Fruit fly (Drosophila melanogaster) whole organism, adult: ENCODE measurements around the gene agt.

Experiments
- CG11617 ChIP-seq: fragments of 200-800 bp; sonication (Bioruptor generic); optimal IDR thresholded peaks from 2 replicates; lab custom pipeline; 2017; ENCODE audit warnings: mild to moderate bottlenecking, missing biosample characterization, missing genetic modification reagents, missing genetic modification characterization
- CG12768 ChIP-seq: fragments of 200-800 bp; sonication (Bioruptor generic); optimal IDR thresholded peaks from 2 replicates; lab custom pipeline; 2017; ENCODE audit warnings: missing biosample characterization, missing genetic modification characterization, mild to moderate bottlenecking, moderate library complexity, missing genetic modification reagents
- CG14711 ChIP-seq: fragments of 200-800 bp; sonication (Bioruptor generic); optimal IDR thresholded peaks from 2 replicates; lab custom pipeline; 2018; ENCODE audit warnings: missing biosample characterization, mild to moderate bottlenecking, missing genetic modification characterization, moderate library complexity
- CG1620 ChIP-seq: fragments of 200-800 bp; sonication (Bioruptor generic); optimal IDR thresholded peaks from 2 replicates; lab custom pipeline; 2016; ENCODE audit warnings: missing biosample characterization, missing genetic modification characterization
- CG5204 ChIP-seq: fragments of 200-800 bp; sonication (Bioruptor generic); optimal IDR thresholded peaks from 2 replicates; lab custom pipeline; 2016; ENCODE audit warnings: missing biosample characterization, missing genetic modification characterization
- CG7045 ChIP-seq: fragments of 200-800 bp; sonication (Bioruptor generic); optimal IDR thresholded peaks from 2 replicates; lab custom pipeline; 2017; ENCODE audit warnings: missing biosample characterization, mild to moderate bottlenecking, missing genetic modification characterization
- CG7101 ChIP-seq: fragments of 200-800 bp; sonication (Bioruptor generic); optimal IDR thresholded peaks from 2 replicates; lab custom pipeline; 2018; ENCODE audit warnings: missing biosample characterization, mild to moderate bottlenecking, missing genetic modification characterization, moderate library complexity
- Clk ChIP-seq: fragments of 200-800 bp; sonication (Bioruptor generic); optimal IDR thresholded peaks from 2 replicates; lab custom pipeline; 2017; ENCODE audit warnings: missing biosample characterization, missing genetic modification characterization
- Crg-1 ChIP-seq: fragments of 200-800 bp; sonication (Bioruptor generic); optimal IDR thresholded peaks from 2 replicates; lab custom pipeline; 2016; ENCODE audit warnings: missing biosample characterization, missing genetic modification characterization
- Mnt ChIP-seq: fragments of 200-800 bp; sonication (Bioruptor generic); optimal IDR thresholded peaks from 2 replicates; lab custom pipeline; 2016; ENCODE audit warnings: missing biosample characterization, mild to moderate bottlenecking, missing genetic modification characterization
- bab1 ChIP-seq: fragments of 200-800 bp; sonication (Bioruptor generic); optimal IDR thresholded peaks from 3 replicates; lab custom pipeline; 2019; ENCODE audit warnings: missing biosample characterization, mild to moderate bottlenecking, missing genetic modification characterization, moderate library complexity
- cic ChIP-seq: fragments of 200-800 bp; sonication (Bioruptor generic); optimal IDR thresholded peaks from 2 replicates; lab custom pipeline; 2017; ENCODE audit warnings: missing biosample characterization, mild to moderate bottlenecking, missing genetic modification characterization, moderate library complexity
- cnc ChIP-seq, 2 experiments: fragments of >200 bp; optimal IDR thresholded peaks; 2 replicates each; lab custom pipeline; 2017
- kay ChIP-seq: fragments of 200-800 bp; sonication (Bioruptor generic); peaks from one replicate; lab custom pipeline; 2016; ENCODE audit warnings: missing biosample characterization, missing genetic modification characterization, borderline replicate concordance
- ovo ChIP-seq: fragments of 200-800 bp; sonication (Bioruptor generic); optimal IDR thresholded peaks from 2 replicates; lab custom pipeline; 2016; ENCODE audit warnings: missing biosample characterization, missing genetic modification characterization
- pad ChIP-seq: fragments of 200-800 bp; sonication (Bioruptor generic); optimal IDR thresholded peaks from 3 replicates; lab custom pipeline; 2017; ENCODE audit warnings: missing biosample characterization, missing genetic modification characterization, mild to moderate bottlenecking, moderate library complexity, missing genetic modification reagents
- tj ChIP-seq: fragments of 200-800 bp; sonication (Bioruptor generic); optimal IDR thresholded peaks from 3 replicates; lab custom pipeline; 2017; ENCODE audit warnings: missing biosample characterization, mild to moderate bottlenecking, missing genetic modification characterization, moderate library complexity
- toe ChIP-seq: fragments of 200-800 bp; sonication (Bioruptor generic); optimal IDR thresholded peaks from 2 replicates; lab custom pipeline; 2016; ENCODE audit warnings: missing biosample characterization, missing genetic modification characterization

Gene agt

DNA sequence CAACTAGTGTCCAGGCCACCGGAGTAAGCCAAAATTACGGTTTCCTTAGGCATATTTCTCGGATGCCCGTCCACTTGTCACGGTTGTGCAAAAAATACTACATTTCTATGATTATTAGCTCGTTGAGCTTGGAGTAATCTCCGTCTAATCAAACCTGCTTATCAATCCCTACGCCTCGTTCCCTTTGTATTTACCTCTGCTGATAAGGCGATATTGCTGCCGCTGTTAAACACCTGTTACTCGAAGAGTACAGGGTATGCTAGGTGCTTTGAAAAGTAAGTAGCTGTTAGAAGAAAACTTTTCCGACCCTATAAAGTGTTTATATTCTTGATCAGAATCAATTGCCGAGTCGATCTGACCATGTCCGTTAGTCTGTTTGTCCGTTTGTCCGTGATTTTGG lies 15.6 kb downstream of the agt start, which contains the start of gene Ass:
TSS of gene Ass (minus strand) at position 101 of the 400 bp plus-strand sequence.
- TF ChIP-seq bab1 (GFP tag; lab: Kevin White, UChicago) (no peak), cic (GFP tag; lab: Kevin White, UChicago) (peak; percentile 34)

DNA sequence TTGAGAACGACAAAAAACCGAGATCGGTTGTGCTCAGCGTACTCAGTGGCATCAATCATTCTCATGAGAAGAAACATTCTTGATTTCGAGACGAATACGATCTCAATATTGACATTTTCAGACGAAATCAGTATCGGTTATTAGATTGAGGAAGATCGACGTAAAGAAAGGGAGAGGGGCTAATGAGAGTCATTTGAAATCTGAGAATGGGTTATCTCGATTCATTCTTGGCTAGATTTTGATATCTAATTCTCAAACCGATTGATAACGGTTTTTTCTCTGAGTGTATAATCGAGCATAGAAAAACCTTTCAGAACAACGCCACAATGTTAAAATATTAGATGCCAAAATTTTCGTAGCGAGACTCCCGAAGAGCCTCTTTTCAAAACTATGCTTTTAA lies 19.0 kb downstream of the agt start, which contains the start of gene CG31286:
TSS of gene CG31286 (plus strand) at position 301 of the 400 bp plus-strand sequence.
- TF ChIP-seq tj (GFP tag; lab: Kevin White, UChicago), result no peak
- no peak for TF ChIP-seq CG1620 (GFP tag; lab: Kevin White, UChicago)
- TF ChIP-seq bab1 (GFP tag; lab: Kevin White, UChicago), result no peak
- no peak for TF ChIP-seq toe (GFP tag; lab: Kevin White, UChicago)
- no peak for TF ChIP-seq cnc (optimal IDR thresholded peaks at IDR 0.05; lab: Kevin White, UChicago)
- TF ChIP-seq ovo (GFP tag; lab: Kevin White, UChicago), result no peak
- TF ChIP-seq pad, result no peak
- TF ChIP-seq CG7101 (tag; lab: Kevin White, UChicago), result no peak

DNA sequence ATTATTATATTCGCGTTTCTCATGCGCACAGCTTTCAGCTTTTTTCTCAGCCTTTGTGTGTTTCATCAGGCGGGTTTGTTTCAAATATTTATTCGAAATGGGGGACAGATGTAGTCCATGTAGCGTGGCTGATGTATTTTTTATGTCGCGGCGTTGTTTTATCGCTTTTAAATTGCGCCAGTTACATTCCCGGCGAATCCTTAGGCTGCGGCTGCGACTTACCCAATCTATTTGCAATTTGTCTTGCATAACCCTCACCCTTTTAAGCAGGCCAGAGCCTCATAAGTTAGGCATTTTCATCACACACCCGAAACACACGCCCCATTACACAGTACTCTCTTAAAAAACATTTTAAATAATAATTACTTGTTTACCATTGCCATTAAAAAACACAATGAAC lies 30.0 kb downstream of the agt start, which contains the start of gene sunz:
TSS of gene sunz (plus strand) at position 301 of the 400 bp plus-strand sequence.
- TF ChIP-seq tj (GFP tag; lab: Kevin White, UChicago) (no peak), pad (no peak), CG14711 (tag; lab: Kevin White, UChicago) (no peak)

DNA sequence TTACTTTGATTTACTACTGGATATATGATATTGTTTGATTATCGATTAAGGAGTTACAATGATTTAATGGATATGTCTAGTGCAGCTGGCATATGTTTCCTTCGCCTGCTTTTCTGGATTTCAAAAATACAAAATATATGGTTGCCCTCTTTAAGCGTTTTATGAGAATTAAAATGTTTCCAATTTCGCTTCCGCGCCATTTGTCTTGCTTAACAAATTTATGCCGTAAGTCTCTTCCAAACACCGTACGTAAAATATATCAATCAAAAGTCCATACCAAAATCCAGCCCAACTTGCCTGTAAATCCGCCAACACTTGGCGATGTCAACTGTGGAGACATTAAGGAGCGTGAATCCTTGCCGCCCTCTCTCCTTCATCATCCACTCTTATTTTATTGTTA lies 30.7 kb downstream of the agt start, which contains the start of gene CG15177:
TSS of gene CG15177 (minus strand) at position 101 of the 400 bp plus-strand sequence.
- TF ChIP-seq tj (GFP tag; lab: Kevin White, UChicago), result no peak
- no peak for TF ChIP-seq Mnt (GFP tag; lab: Kevin White, UChicago)
- no peak for TF ChIP-seq CG5204
- no peak for TF ChIP-seq cnc (optimal IDR thresholded peaks at IDR 0.05; lab: Kevin White, UChicago)
- TF ChIP-seq bab1 (GFP tag; lab: Kevin White, UChicago), result no peak
- no peak for TF ChIP-seq cic (GFP tag; lab: Kevin White, UChicago)
- TF ChIP-seq toe (GFP tag; lab: Kevin White, UChicago), result no peak
- no peak for TF ChIP-seq ovo (GFP tag; lab: Kevin White, UChicago)
- no peak for TF ChIP-seq CG7101 (tag; lab: Kevin White, UChicago)
- no peak for TF ChIP-seq CG1620 (GFP tag; lab: Kevin White, UChicago)
- no peak for TF ChIP-seq pad
- no peak for TF ChIP-seq Crg-1 (GFP tag; lab: Kevin White, UChicago)

DNA sequence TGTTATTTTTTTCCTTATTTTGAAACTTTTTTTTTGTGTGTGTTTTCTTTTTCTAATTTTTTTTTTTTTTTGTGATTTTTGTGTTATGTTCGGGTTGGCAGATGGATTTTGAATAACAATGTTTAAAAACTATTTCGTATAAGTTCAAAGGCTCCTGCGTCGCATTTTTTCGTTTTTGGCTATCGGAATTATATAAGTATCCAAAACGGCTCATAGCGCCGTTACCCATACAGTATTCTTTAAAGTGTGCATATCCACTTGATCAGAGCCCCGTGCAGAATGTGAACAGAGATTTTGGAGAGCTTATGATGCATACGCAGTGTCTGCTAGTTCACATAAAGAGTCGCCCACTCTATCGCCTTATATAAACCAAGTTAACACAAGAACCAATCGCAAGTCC lies 32.1 kb downstream of the agt start, which contains the start of gene sowi:
TSS of gene sowi (minus strand) at position 101 of the 400 bp plus-strand sequence.
- TF ChIP-seq bab1 (GFP tag; lab: Kevin White, UChicago) (no peak), CG11617 (GFP tag; lab: Kevin White, UChicago) (no peak), Clk (no peak), kay (GFP tag; lab: Kevin White, UChicago) (no peak), CG1620 (GFP tag; lab: Kevin White, UChicago) (no peak), cic (GFP tag; lab: Kevin White, UChicago) (no peak), CG5204 (no peak)

DNA sequence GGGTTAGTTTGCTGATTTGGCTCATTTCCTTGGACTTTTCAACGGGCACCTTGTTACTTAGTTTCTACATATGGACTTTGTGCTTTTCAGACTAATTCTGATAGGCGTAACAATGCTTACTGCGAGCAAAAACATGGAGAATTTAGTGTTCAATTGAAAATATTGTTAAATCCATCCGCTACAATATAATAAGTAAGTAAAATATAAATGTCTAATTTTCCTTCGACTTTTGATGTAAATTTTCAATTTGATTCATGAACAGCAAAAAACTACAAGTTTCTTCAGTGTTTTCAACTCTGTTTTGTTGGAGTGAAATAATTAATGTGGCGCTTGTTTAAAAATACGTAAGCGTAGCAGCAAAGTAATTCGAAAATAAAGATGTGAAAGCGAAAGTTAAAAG lies 51.1 kb downstream of the agt start, which contains the start of gene glob2:
TSS of gene glob2 (minus strand) at position 101 of the 400 bp plus-strand sequence.
- TF ChIP-seq cnc (optimal IDR thresholded peaks at IDR 0.05; lab: Kevin White, UChicago) (no peak), CG1620 (GFP tag; lab: Kevin White, UChicago) (no peak), CG12768 (no peak), kay (GFP tag; lab: Kevin White, UChicago) (no peak), Crg-1 (GFP tag; lab: Kevin White, UChicago) (no peak), toe (GFP tag; lab: Kevin White, UChicago) (no peak), CG14711 (tag; lab: Kevin White, UChicago) (no peak), bab1 (GFP tag; lab: Kevin White, UChicago) (no peak), ovo (GFP tag; lab: Kevin White, UChicago) (no peak), CG7045 (GFP tag; lab: Kevin White, UChicago) (no peak), Clk (no peak), tj (GFP tag; lab: Kevin White, UChicago) (no peak), cic (GFP tag; lab: Kevin White, UChicago) (no peak)
